Worm (Caenorhabditis elegans): Measurements from ENCODE around the gene F53H8.3.

The F53H8.3 gene

DNA sequence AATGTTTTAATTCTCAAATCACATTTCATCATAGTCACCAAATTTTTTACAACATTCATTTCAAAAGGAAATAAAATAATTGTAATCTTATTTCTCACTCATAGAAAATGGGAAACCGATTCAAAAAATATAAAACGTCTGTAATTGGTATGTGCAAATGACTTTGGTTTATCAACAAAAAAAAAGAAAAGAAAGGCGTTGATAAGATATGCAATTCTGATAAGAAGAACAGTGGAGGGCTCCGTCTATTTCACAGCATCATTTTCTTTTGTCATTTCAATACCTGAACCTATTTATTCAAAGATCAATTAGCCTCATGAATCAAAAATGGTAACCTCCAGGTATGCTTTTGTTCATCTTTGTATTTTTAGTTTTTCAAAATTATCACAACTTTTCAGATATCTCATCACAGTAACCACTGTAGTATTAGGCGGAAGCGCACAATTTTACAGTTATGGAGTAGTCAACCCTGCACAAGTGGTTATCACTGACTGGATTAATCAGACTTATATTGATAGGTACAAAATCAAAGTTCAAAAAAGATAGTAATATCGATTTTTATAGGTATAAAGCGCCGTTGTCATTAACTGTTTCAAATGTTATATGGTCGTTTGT, at the start of gene F53H8.3:
TSS of gene F53H8.3 (plus strand) at position 275 of the 615 bp plus-strand sequence.
- no peak for TF ChIP-seq tab-1 (GFP tag; IDR thresholded peaks at IDR 0.05)
- TF ChIP-seq med-1 (GFP tag; optimal IDR thresholded peaks at IDR 0.05; ENCODE audit: insufficient read depth): no peak
- no peak for TF ChIP-seq T22C8.4 (GFP tag; IDR thresholded peaks at IDR 0.05)
- no peak for TF ChIP-seq ztf-29 (GFP tag; IDR thresholded peaks at IDR 0.05)
- TF ChIP-seq ref-1 (GFP tag; conservative IDR thresholded peaks at IDR 0.05): no peak
- TF ChIP-seq cog-1 (tag; optimal IDR thresholded peaks at IDR 0.05): no peak
- no peak for TF ChIP-seq ztf-23 (GFP tag; IDR thresholded peaks at IDR 0.05)

DNA sequence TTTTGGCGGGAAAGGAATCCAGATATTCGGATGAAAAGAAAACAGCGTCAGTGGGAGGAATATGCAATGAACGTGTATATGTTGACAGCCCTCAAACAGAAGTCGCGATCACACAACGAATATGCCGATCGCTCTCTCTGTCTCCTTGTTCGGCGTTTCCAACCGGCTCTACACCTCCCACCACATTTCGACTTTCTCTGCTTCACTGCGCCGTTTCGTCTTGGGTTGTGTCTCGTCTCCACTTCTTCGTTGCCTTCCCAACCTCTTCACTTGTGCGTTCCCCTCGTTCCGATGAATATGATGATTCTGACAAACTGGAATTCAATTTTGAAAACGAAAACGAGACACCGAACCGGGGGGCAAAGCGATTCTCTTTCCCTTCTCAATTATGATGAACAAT, 40.4 kb upstream of the F53H8.3 start, which contains the start of gene mab-7:
TSS of gene mab-7 (minus strand) at position 101 of the 400 bp plus-strand sequence.
- TF ChIP-seq T22C8.4 (GFP tag; IDR thresholded peaks at IDR 0.05) (no peak), tab-1 (GFP tag; IDR thresholded peaks at IDR 0.05) (no peak), ztf-29 (GFP tag; IDR thresholded peaks at IDR 0.05) (no peak), ref-1 (GFP tag; conservative IDR thresholded peaks at IDR 0.05) (no peak), klf-2 (GFP tag; conservative IDR thresholded peaks at IDR 0.05) (no peak), flt-1 (GFP tag; IDR thresholded peaks at IDR 0.05) (no peak), ztf-23 (GFP tag; IDR thresholded peaks at IDR 0.05) (no peak), med-1 (GFP tag; optimal IDR thresholded peaks at IDR 0.05; ENCODE audit: insufficient read depth) (no peak), cog-1 (tag; optimal IDR thresholded peaks at IDR 0.05) (no peak)

DNA sequence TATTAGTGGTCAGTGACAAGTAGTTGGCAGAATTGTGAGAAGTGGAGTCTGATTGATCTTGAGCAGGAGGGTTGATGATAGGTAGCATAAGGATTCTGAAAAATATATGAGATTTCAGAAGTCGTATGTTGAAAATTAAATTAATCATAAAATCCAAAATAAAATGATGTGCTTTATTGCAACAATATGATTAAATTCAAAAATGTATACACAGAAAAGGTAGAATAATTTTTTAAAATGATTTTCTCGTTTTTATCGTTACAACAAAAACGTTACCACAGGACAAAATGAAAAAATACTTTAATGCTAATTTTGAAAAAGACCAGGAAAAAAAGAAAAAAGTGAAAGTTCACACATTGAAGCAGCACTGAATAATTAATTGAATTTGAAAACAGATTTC, 35.8 kb upstream of the F53H8.3 start, which contains the start of gene ZC13.10:
TSS of gene ZC13.10 (minus strand) at position 101 of the 400 bp plus-strand sequence.
- TF ChIP-seq cog-1 (tag; optimal IDR thresholded peaks at IDR 0.05) (no peak), klf-2 (GFP tag; conservative IDR thresholded peaks at IDR 0.05) (no peak), ztf-23 (GFP tag; IDR thresholded peaks at IDR 0.05) (no peak), T22C8.4 (GFP tag; IDR thresholded peaks at IDR 0.05) (no peak), flt-1 (GFP tag; IDR thresholded peaks at IDR 0.05) (no peak), tab-1 (GFP tag; IDR thresholded peaks at IDR 0.05) (no peak), med-1 (GFP tag; optimal IDR thresholded peaks at IDR 0.05; ENCODE audit: insufficient read depth) (no peak), ref-1 (GFP tag; conservative IDR thresholded peaks at IDR 0.05) (no peak), ztf-29 (GFP tag; IDR thresholded peaks at IDR 0.05) (no peak)

DNA sequence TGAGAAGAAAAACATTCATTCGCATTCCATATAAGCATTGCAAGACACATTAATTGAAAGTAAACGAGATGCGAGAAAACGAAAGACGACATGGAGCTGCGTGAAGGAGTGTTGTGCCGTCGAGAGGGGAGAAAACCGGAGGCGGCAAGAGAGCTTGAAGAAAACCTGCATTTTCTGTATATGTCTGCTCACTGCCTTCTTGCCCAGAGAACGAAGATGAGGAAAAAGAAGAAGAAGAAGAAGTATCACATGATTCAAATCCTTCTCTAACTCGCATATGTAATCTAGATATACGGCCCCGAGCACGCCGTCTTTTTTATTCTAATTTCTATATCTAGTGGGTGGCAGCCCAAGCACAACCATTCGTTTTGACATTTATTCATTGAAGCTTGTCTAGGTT, 28.0 kb upstream of the F53H8.3 start:
- no peak for TF ChIP-seq flt-1 (GFP tag; IDR thresholded peaks at IDR 0.05)
- TF ChIP-seq klf-2 (GFP tag; conservative IDR thresholded peaks at IDR 0.05): no peak
- TF ChIP-seq ztf-23 (GFP tag; IDR thresholded peaks at IDR 0.05): no peak
- no peak for TF ChIP-seq T22C8.4 (GFP tag; IDR thresholded peaks at IDR 0.05)
- TF ChIP-seq cog-1 (tag; optimal IDR thresholded peaks at IDR 0.05): no peak
- no peak for TF ChIP-seq ztf-29 (GFP tag; IDR thresholded peaks at IDR 0.05)
- no peak for TF ChIP-seq med-1 (GFP tag; optimal IDR thresholded peaks at IDR 0.05; ENCODE audit: insufficient read depth)
- TF ChIP-seq tab-1 (GFP tag; IDR thresholded peaks at IDR 0.05): no peak
- TF ChIP-seq ref-1 (GFP tag; conservative IDR thresholded peaks at IDR 0.05): no peak

DNA sequence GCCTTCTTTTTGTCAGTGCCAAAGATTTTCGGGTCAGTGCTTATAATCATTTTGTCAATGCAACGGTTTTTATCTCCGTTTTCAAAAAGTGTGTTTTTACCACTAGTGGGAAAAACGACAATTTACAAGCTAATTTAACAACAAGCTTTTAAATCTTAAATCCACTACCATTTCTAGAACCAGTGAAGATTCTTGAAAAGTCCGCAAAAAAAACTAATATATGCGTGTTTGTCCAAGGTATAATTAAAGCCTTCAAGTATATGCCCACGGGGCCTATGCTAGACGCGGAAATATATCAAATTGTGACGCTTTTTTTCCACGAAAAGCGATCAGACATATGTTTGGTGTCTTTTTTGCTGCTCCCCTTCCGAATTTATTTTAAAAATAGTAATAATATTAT, 25.8 kb upstream of the F53H8.3 start:
- TF ChIP-seq ztf-29 (GFP tag; IDR thresholded peaks at IDR 0.05): no peak
- no peak for TF ChIP-seq flt-1 (GFP tag; IDR thresholded peaks at IDR 0.05)
- no peak for TF ChIP-seq ref-1 (GFP tag; conservative IDR thresholded peaks at IDR 0.05)
- no peak for TF ChIP-seq cog-1 (tag; optimal IDR thresholded peaks at IDR 0.05)
- no peak for TF ChIP-seq tab-1 (GFP tag; IDR thresholded peaks at IDR 0.05)
- TF ChIP-seq ztf-23 (GFP tag; IDR thresholded peaks at IDR 0.05): no peak
- no peak for TF ChIP-seq med-1 (GFP tag; optimal IDR thresholded peaks at IDR 0.05; ENCODE audit: insufficient read depth)
- TF ChIP-seq T22C8.4 (GFP tag; IDR thresholded peaks at IDR 0.05): no peak
- no peak for TF ChIP-seq klf-2 (GFP tag; conservative IDR thresholded peaks at IDR 0.05)

DNA sequence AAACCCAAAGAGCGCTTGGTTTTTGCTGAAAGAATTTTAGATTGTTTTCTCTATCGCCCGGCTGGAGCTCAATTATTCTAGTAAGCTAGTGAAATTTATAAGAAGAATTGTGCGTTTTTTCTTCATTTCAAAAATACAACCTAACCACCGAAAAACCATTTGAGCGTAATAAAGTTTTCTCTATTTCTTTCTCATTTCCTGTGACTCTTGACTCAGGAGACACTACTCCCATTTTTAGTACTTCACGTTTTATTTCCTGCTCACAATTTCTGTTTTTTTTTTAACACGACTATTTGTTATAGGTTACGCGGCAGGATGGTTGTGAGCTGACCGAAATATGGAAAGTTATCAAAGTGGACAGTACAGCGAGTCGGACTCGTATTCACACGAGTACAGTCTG, 25.4 kb upstream of the F53H8.3 start, which contains the start of gene F35H12.6:
TSS of gene F35H12.6 (plus strand) at position 301 of the 400 bp plus-strand sequence.
- no peak for TF ChIP-seq flt-1 (GFP tag; IDR thresholded peaks at IDR 0.05)
- no peak for TF ChIP-seq ztf-29 (GFP tag; IDR thresholded peaks at IDR 0.05)
- no peak for TF ChIP-seq ref-1 (GFP tag; conservative IDR thresholded peaks at IDR 0.05)
- TF ChIP-seq med-1 (GFP tag; optimal IDR thresholded peaks at IDR 0.05; ENCODE audit: insufficient read depth): no peak
- no peak for TF ChIP-seq cog-1 (tag; optimal IDR thresholded peaks at IDR 0.05)
- no peak for TF ChIP-seq ztf-23 (GFP tag; IDR thresholded peaks at IDR 0.05)

DNA sequence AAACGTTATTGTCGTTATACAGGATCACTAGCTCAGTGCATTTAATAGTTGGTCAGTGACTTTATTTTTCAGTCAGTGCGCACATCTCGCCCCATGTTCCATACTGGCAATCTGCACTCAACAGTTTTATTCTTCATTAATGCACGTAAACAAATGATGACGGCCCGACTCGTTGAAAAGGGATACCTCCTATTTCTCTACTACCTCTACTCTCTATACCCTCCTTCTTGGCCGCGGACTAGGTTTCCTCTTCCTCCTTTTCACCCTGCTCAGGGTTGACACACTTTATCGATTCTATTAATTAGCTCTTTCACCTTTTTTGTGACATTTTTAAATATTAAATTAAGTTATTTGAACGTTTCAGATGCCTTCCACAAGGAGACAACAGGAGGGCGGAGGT, 22.8 kb upstream of the F53H8.3 start, which contains the start of gene sel-12:
TSS of gene sel-12 (plus strand) at position 358 of the 400 bp plus-strand sequence.
- no peak for TF ChIP-seq ref-1 (GFP tag; conservative IDR thresholded peaks at IDR 0.05)
- no peak for TF ChIP-seq klf-2 (GFP tag; conservative IDR thresholded peaks at IDR 0.05)
- no peak for TF ChIP-seq med-1 (GFP tag; optimal IDR thresholded peaks at IDR 0.05; ENCODE audit: insufficient read depth)
- no peak for TF ChIP-seq T22C8.4 (GFP tag; IDR thresholded peaks at IDR 0.05)
- no peak for TF ChIP-seq ztf-23 (GFP tag; IDR thresholded peaks at IDR 0.05)

DNA sequence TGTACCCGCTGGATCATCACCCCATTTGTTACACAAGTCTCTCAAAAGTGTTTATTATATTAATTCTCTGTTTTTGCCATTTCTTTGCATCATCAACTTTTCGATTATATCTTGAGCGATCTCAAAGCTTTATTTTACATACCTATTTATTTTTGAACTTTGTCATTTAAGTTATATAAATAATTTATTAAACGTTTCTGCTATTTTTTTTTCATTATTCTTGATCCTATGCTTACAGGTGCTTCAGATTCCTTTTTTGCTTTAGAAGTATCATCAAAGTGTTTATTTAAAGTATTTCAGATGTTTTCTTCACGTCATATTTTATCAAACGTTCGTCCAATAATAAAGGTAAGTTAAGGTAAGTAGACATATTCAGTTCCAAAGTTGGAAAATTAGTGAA, 20.2 kb upstream of the F53H8.3 start, which contains the start of gene F35H12.5:
TSS of gene F35H12.5 (plus strand) at position 301 of the 400 bp plus-strand sequence.
- TF ChIP-seq klf-2 (GFP tag; conservative IDR thresholded peaks at IDR 0.05) (no peak), T22C8.4 (GFP tag; IDR thresholded peaks at IDR 0.05) (no peak), med-1 (GFP tag; optimal IDR thresholded peaks at IDR 0.05; ENCODE audit: insufficient read depth) (no peak), tab-1 (GFP tag; IDR thresholded peaks at IDR 0.05) (no peak), ztf-23 (GFP tag; IDR thresholded peaks at IDR 0.05) (no peak), ztf-29 (GFP tag; IDR thresholded peaks at IDR 0.05) (no peak), flt-1 (GFP tag; IDR thresholded peaks at IDR 0.05) (no peak), ref-1 (GFP tag; conservative IDR thresholded peaks at IDR 0.05) (no peak), cog-1 (tag; optimal IDR thresholded peaks at IDR 0.05) (no peak)

DNA sequence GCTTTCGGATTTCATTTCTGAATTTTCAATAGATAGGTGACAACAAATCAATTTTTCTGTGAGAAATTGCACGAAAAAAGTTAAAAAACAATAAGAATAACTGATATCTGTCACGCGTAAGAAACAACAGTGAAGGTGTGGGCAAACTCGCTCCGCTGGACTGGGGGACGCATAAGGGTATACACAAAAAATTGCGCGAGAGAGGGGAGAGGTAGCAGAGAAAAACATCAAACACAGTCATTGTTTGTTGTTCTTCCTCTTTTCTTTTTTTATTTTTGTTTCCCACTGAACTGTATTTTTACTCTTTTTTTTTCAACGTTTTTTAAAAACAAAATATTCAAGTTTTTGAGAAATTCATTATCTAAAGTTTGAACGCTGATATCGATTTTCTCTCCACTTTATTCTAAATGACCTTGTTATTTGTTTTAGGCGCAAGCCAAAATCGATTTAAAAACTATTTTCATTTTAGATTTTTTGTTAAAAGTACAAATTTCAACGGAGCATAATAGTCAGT, 13.8 kb upstream of the F53H8.3 start, which contains the start of the genes pifk-1 and tbc-11:
TSS of gene pifk-1 (minus strand) at position 17 of the 514 bp plus-strand sequence.
TSS of gene tbc-11 (plus strand) at position 464 of the 514 bp plus-strand sequence.
- TF ChIP-seq tab-1 (GFP tag; IDR thresholded peaks at IDR 0.05) (no peak), T22C8.4 (GFP tag; IDR thresholded peaks at IDR 0.05) (no peak), klf-2 (GFP tag; conservative IDR thresholded peaks at IDR 0.05) (no peak), ztf-29 (GFP tag; IDR thresholded peaks at IDR 0.05) (no peak), cog-1 (tag; optimal IDR thresholded peaks at IDR 0.05) (no peak), med-1 (GFP tag; optimal IDR thresholded peaks at IDR 0.05; ENCODE audit: insufficient read depth) (no peak), flt-1 (GFP tag; IDR thresholded peaks at IDR 0.05) (no peak)
